Fruit fly (Drosophila melanogaster) whole organism, embryonic: Measurements from ENCODE around the gene Zyx.

ENCODE experiments used
- Ada2b ChIP-seq: fragments of 200-800 bp; sonication (Bioruptor generic); IDR thresholded peaks from 2 replicates; pipeline ENCODE4 v1.3.6; 2022; ENCODE audit warnings: missing biosample characterization, missing genetic modification characterization
- CG10209 ChIP-seq: fragments of 200-800 bp; sonication (Bioruptor generic); optimal IDR thresholded peaks from 3 replicates; lab custom pipeline; 2017; ENCODE audit warnings: missing biosample characterization, mild to moderate bottlenecking, missing genetic modification characterization, missing genetic modification reagents
- CG10321 ChIP-seq: fragments of 200-800 bp; sonication (Bioruptor generic); IDR thresholded peaks from 2 replicates; pipeline ENCODE4 v1.3.6; 2022; ENCODE audit warnings: missing biosample characterization, missing genetic modification characterization
- CG12071 ChIP-seq: fragments of 200-800 bp; sonication (Bioruptor generic); optimal IDR thresholded peaks from 3 replicates; lab custom pipeline; 2018; ENCODE audit warnings: missing biosample characterization, mild to moderate bottlenecking, missing genetic modification characterization
- CG12104 ChIP-seq: fragments of 200-800 bp; sonication (Bioruptor generic); optimal IDR thresholded peaks from 3 replicates; lab custom pipeline; 2016; ENCODE audit warnings: missing biosample characterization, missing genetic modification characterization
- CG12942 ChIP-seq: fragments of 200-800 bp; sonication (Bioruptor generic); optimal IDR thresholded peaks from 3 replicates; lab custom pipeline; 2016; ENCODE audit warnings: missing biosample characterization, missing genetic modification characterization
- CG15011 ChIP-seq: fragments of 200-800 bp; sonication (Bioruptor generic); optimal IDR thresholded peaks from 3 replicates; lab custom pipeline; 2018; ENCODE audit warnings: missing biosample characterization, mild to moderate bottlenecking, missing genetic modification characterization
- CG15073 ChIP-seq: fragments of 200-800 bp; sonication (Bioruptor generic); optimal IDR thresholded peaks from 2 replicates; lab custom pipeline; 2016; ENCODE audit warnings: missing biosample characterization, missing genetic modification characterization
- CG15696 ChIP-seq: fragments of 200-800 bp; sonication (Bioruptor generic); optimal IDR thresholded peaks from 2 replicates; lab custom pipeline; 2019; ENCODE audit warnings: missing biosample characterization, mild to moderate bottlenecking, missing genetic modification characterization, moderate library complexity
- CG16813 ChIP-seq: fragments of 200-800 bp; sonication (Bioruptor generic); IDR thresholded peaks from 3 replicates; pipeline ENCODE4 v1.3.6; 2022; ENCODE audit warnings: missing biosample characterization, missing genetic modification characterization; ENCODE audit not compliant: partially characterized antibody
- CG17361 ChIP-seq: fragments of 200-800 bp; sonication (Bioruptor generic); IDR thresholded peaks from 3 replicates; pipeline ENCODE4 v1.3.6; 2022; ENCODE audit warnings: missing biosample characterization, missing genetic modification characterization
- CG2199 ChIP-seq: fragments of 200-800 bp; sonication (Bioruptor generic); IDR thresholded peaks from 3 replicates; pipeline ENCODE4 v1.3.6; 2022; ENCODE audit warnings: missing biosample characterization, missing genetic modification characterization
- CG30403 ChIP-seq: fragments of 200-800 bp; sonication (Bioruptor generic); optimal IDR thresholded peaks from 3 replicates; lab custom pipeline; 2016; ENCODE audit warnings: missing biosample characterization, missing genetic modification characterization
- CG33213 ChIP-seq: fragments of 200-800 bp; sonication (Bioruptor generic); optimal IDR thresholded peaks from 3 replicates; lab custom pipeline; 2016; ENCODE audit warnings: missing biosample characterization, missing genetic modification characterization
- CG4424 ChIP-seq: fragments of 200-800 bp; sonication (Bioruptor generic); optimal IDR thresholded peaks from 3 replicates; lab custom pipeline; 2016; ENCODE audit warnings: missing biosample characterization, missing genetic modification characterization
- CG6175 ChIP-seq: fragments of 200-800 bp; sonication (Bioruptor generic); IDR thresholded peaks from 3 replicates; pipeline ENCODE4 v1.3.6; 2022; ENCODE audit warnings: missing biosample characterization, missing genetic modification characterization
- CG6254 ChIP-seq: fragments of 200-800 bp; sonication (Bioruptor generic); optimal IDR thresholded peaks from 3 replicates; lab custom pipeline; 2017; ENCODE audit warnings: mild to moderate bottlenecking, missing biosample characterization, missing genetic modification reagents, missing genetic modification characterization
- CG7556 ChIP-seq: fragments of 200-800 bp; sonication (Bioruptor generic); optimal IDR thresholded peaks from 2 replicates; lab custom pipeline; 2017; ENCODE audit warnings: missing biosample characterization, mild to moderate bottlenecking, missing genetic modification characterization
- CG7745 ChIP-seq: fragments of 200-800 bp; sonication (Bioruptor generic); optimal IDR thresholded peaks from 2 replicates; lab custom pipeline; 2018; ENCODE audit warnings: missing biosample characterization, mild to moderate bottlenecking, missing genetic modification characterization, moderate library complexity
- CG7987 ChIP-seq: fragments of 200-800 bp; sonication (Bioruptor generic); optimal IDR thresholded peaks from 2 replicates; lab custom pipeline; 2018; ENCODE audit warnings: missing biosample characterization, mild to moderate bottlenecking, missing genetic modification characterization, moderate library complexity
- CG8359 ChIP-seq: fragments of 200-800 bp; sonication (Bioruptor generic); optimal IDR thresholded peaks from 2 replicates; lab custom pipeline; 2017; ENCODE audit warnings: missing biosample characterization, mild to moderate bottlenecking, missing genetic modification characterization, borderline replicate concordance
- CG9817 ChIP-seq: fragments of 200-800 bp; sonication (Bioruptor generic); optimal IDR thresholded peaks from 2 replicates; lab custom pipeline; 2018; ENCODE audit warnings: missing biosample characterization, mild to moderate bottlenecking, missing genetic modification characterization, moderate library complexity
- CoRest ChIP-seq: fragments of 200-800 bp; sonication (Bioruptor generic); optimal IDR thresholded peaks from 3 replicates; lab custom pipeline; 2018; ENCODE audit warnings: missing biosample characterization, mild to moderate bottlenecking, missing genetic modification characterization, moderate library complexity
- Jarid2 ChIP-seq: fragments of 200-800 bp; sonication (Bioruptor generic); optimal IDR thresholded peaks from 3 replicates; lab custom pipeline; 2017; ENCODE audit warnings: mild to moderate bottlenecking, missing biosample characterization, missing genetic modification reagents, missing genetic modification characterization
- MTF-1 ChIP-seq: fragments of 200-800 bp; sonication (Bioruptor generic); optimal IDR thresholded peaks from 2 replicates; lab custom pipeline; 2018; ENCODE audit warnings: missing biosample characterization, mild to moderate bottlenecking, missing genetic modification characterization, borderline replicate concordance
- Mrtf ChIP-seq: fragments of 200-800 bp; sonication (Bioruptor generic); IDR thresholded peaks from 3 replicates; pipeline ENCODE4 v1.3.6; 2022; ENCODE audit warnings: missing biosample characterization, missing genetic modification characterization
- Myb ChIP-seq: fragments of 200-800 bp; sonication (Bioruptor generic); optimal IDR thresholded peaks from 2 replicates; lab custom pipeline; 2016; ENCODE audit warnings: missing biosample characterization, missing genetic modification characterization
- Nf-YA ChIP-seq: fragments of 200-800 bp; sonication (Bioruptor generic); IDR thresholded peaks from 2 replicates; pipeline ENCODE4 v1.3.6; 2022; ENCODE audit warnings: missing biosample characterization, missing genetic modification characterization
- Nf-YB ChIP-seq: fragments of 200-800 bp; sonication (Bioruptor generic); optimal IDR thresholded peaks from 3 replicates; lab custom pipeline; 2019; ENCODE audit warnings: missing biosample characterization, mild to moderate bottlenecking, missing genetic modification characterization, moderate library complexity
- Nf-YC ChIP-seq: fragments of 200-800 bp; optimal IDR thresholded peaks from 3 replicates; lab custom pipeline; 2019; ENCODE audit warnings: missing biosample characterization, mild to moderate bottlenecking, missing genetic modification characterization, moderate library complexity
- TFAM ChIP-seq: fragments of 200-800 bp; sonication (Bioruptor generic); optimal IDR thresholded peaks from 2 replicates; lab custom pipeline; 2017; ENCODE audit warnings: missing biosample characterization, missing genetic modification characterization, inconsistent platforms
- ash1 ChIP-seq: fragments of 200-800 bp; sonication (Bioruptor generic); optimal IDR thresholded peaks from 2 replicates; lab custom pipeline; 2018; ENCODE audit warnings: missing biosample characterization, mild to moderate bottlenecking, missing genetic modification characterization
- bigmax ChIP-seq: fragments of 200-800 bp; sonication (Bioruptor generic); optimal IDR thresholded peaks from 2 replicates; lab custom pipeline; 2018; ENCODE audit warnings: missing biosample characterization, mild to moderate bottlenecking, missing genetic modification characterization
- disco-r ChIP-seq: fragments of 200-800 bp; sonication (Bioruptor generic); optimal IDR thresholded peaks from 2 replicates; lab custom pipeline; 2016; ENCODE audit warnings: missing biosample characterization, missing genetic modification characterization
- dm ChIP-seq: fragments of 200-800 bp; sonication (Bioruptor generic); optimal IDR thresholded peaks from 3 replicates; lab custom pipeline; 2016; ENCODE audit warnings: missing biosample characterization, missing genetic modification characterization
- dmrt11E ChIP-seq: fragments of 200-800 bp; sonication (Bioruptor generic); optimal IDR thresholded peaks from 3 replicates; lab custom pipeline; 2018; ENCODE audit warnings: missing biosample characterization, mild to moderate bottlenecking, missing genetic modification characterization, moderate library complexity
- dysf ChIP-seq: fragments of 200-800 bp; sonication (Bioruptor generic); IDR thresholded peaks from 3 replicates; pipeline ENCODE4 v1.3.6; 2022; ENCODE audit warnings: missing biosample characterization, missing genetic modification characterization
- exex ChIP-seq: fragments of 200-800 bp; sonication (Bioruptor generic); optimal IDR thresholded peaks from 4 replicates; lab custom pipeline; 2018; ENCODE audit warnings: missing biosample characterization, mild to moderate bottlenecking, missing genetic modification characterization, moderate library complexity
- ftz-f1 ChIP-seq: fragments of 200-800 bp; sonication (Bioruptor generic); optimal IDR thresholded peaks from 2 replicates; lab custom pipeline; 2016; ENCODE audit warnings: missing biosample characterization, missing genetic modification characterization
- gem ChIP-seq: fragments of 200-800 bp; sonication (Bioruptor generic); optimal IDR thresholded peaks from 2 replicates; lab custom pipeline; 2019; ENCODE audit warnings: missing biosample characterization, mild to moderate bottlenecking, missing genetic modification characterization, moderate library complexity
- lola ChIP-seq, 3 experiments: fragments of >200 bp in 2 of 3; fragments of 200-800 bp in 1 of 3; sonication (Bioruptor generic) in 1 of 3; optimal IDR thresholded peaks; 2 replicates each; lab custom pipeline; 2017 to 2019; ENCODE audit warnings: missing biosample characterization in 3 of 3, missing genetic modification characterization in 3 of 3, mild to moderate bottlenecking in 1 of 3, moderate library complexity in 1 of 3
- sc ChIP-seq, 3 experiments: fragments of >200 bp in 2 of 3; fragments of 200-800 bp in 1 of 3; sonication (Bioruptor generic) in 1 of 3; optimal IDR thresholded peaks; 2 replicates in 2 of 3; 3 replicates in 1 of 3; lab custom pipeline; 2017; ENCODE audit warnings: mild to moderate bottlenecking in 1 of 3, missing biosample characterization in 1 of 3, missing genetic modification characterization in 1 of 3, missing genetic modification reagents in 1 of 3
- sens ChIP-seq: fragments of 200-800 bp; sonication (Bioruptor generic); peaks from one replicate; lab custom pipeline; 2016; ENCODE audit warnings: missing biosample characterization, missing genetic modification characterization
- sug ChIP-seq: fragments of 200-800 bp; optimal IDR thresholded peaks from 2 replicates; lab custom pipeline; 2019; ENCODE audit warnings: missing biosample characterization, mild to moderate bottlenecking, missing genetic modification characterization, moderate library complexity
- trem ChIP-seq: fragments of 200-800 bp; optimal IDR thresholded peaks from 3 replicates; lab custom pipeline; 2019; ENCODE audit warnings: missing biosample characterization, mild to moderate bottlenecking, missing genetic modification characterization, moderate library complexity
- zf30C ChIP-seq: fragments of 200-800 bp; sonication (Bioruptor generic); optimal IDR thresholded peaks from 3 replicates; lab custom pipeline; 2018; ENCODE audit warnings: missing biosample characterization, mild to moderate bottlenecking, missing genetic modification characterization

The Zyx gene

dm6 chr4:1097608-1098262 lies 32.9 kb upstream of the Zyx start:
- TF ChIP-seq TFAM = no peak
- peak; percentile 24 for TF ChIP-seq Jarid2 (GFP tag; lab: Kevin White, UChicago)
- TF ChIP-seq Nf-YB = peak; percentile 99
- no peak for TF ChIP-seq CG12104 (GFP tag; lab: Kevin White, UChicago)
- peak; percentile 76; the same call in 2 of the 3 replicates for TF ChIP-seq CG2199
- peak; percentile 79 for TF ChIP-seq Nf-YA
- peak; percentile 98 for TF ChIP-seq Nf-YC (tag; lab: Kevin White, UChicago)
- TF ChIP-seq CG10321 (GFP tag; lab: Robert Waterston, UW) = peak; percentile 85
- TF ChIP-seq ftz-f1 (GFP tag; lab: Kevin White, UChicago) = no peak

- TF ChIP-seq MTF-1 (GFP tag; lab: Kevin White, UChicago) (no peak), CG9817 (no peak), trem (tag; lab: Kevin White, UChicago) (no peak), CG6254 (GFP tag; lab: Kevin White, UChicago) (no peak), lola (GFP tag; optimal IDR thresholded peaks at IDR 0.05; lab: Kevin White, UChicago) (peak in 1 of 3 experiments; percentile 44), Myb (GFP tag; lab: Kevin White, UChicago) (no peak), CG7987 (GFP tag; lab: Kevin White, UChicago) (no peak), exex (tag; lab: Kevin White, UChicago) (no peak), CG4424 (peak; percentile 21), CG6175 (no peak), sens (peak; percentile 84), sug (no peak), sc (optimal IDR thresholded peaks at IDR 0.05; lab: Kevin White, UChicago) (no peak), sc (GFP tag; optimal IDR thresholded peaks at IDR 0.05; lab: Kevin White, UChicago) (peak; percentile 19), CG15011 (no peak), Mrtf (no peak), Ada2b (GFP tag; lab: Robert Waterston, UW) (no peak), bigmax (GFP tag; lab: Kevin White, UChicago) (no peak), ftz-f1 (GFP tag; lab: Kevin White, UChicago) (no peak), zf30C (GFP tag; lab: Kevin White, UChicago) (peak; percentile 53), gem (tag; lab: Kevin White, UChicago) (peak; percentile 52), CG8359 (GFP tag; lab: Kevin White, UChicago) (no peak), CG12942 (no peak), CG30403 (GFP tag; lab: Kevin White, UChicago) (peak; percentile 5), CG15696 (tag; lab: Kevin White, UChicago) (no peak), dysf (GFP tag; lab: Robert Waterston, UW) (no peak), CoRest (tag; lab: Kevin White, UChicago) (no peak), CG7556 (GFP tag; lab: Kevin White, UChicago) (no peak), dmrt11E (tag; lab: Kevin White, UChicago) (peak; percentile 53), disco-r (GFP tag; lab: Kevin White, UChicago) (no peak), CG15073 (GFP tag; lab: Kevin White, UChicago) (no peak), CG12104 (GFP tag; lab: Kevin White, UChicago) (no peak), dm (GFP tag; lab: Kevin White, UChicago) (no peak), CG33213 (GFP tag; lab: Kevin White, UChicago) (no peak), Nf-YC (tag; lab: Kevin White, UChicago) (peak; percentile 8), CG17361 (GFP tag; lab: Robert Waterston, UW) (peak; percentile 55; the same call in 2 of the 3 replicates), CG16813 (no peak), CG10209 (GFP tag; lab: Kevin White, UChicago) (no peak), Nf-YB (peak; percentile 20), CG12071 (no peak), CG7745 (tag; lab: Kevin White, UChicago) (no peak), CG2199 (peak; percentile 12; the same call in 1 of the 3 replicates), ash1 (no peak)
These were observed 28.6 kb upstream of the Zyx start for dm6 chr4:1093446-1093845.
